Worm (Caenorhabditis elegans): ENCODE data around the gene F09B12.5.

DNA sequence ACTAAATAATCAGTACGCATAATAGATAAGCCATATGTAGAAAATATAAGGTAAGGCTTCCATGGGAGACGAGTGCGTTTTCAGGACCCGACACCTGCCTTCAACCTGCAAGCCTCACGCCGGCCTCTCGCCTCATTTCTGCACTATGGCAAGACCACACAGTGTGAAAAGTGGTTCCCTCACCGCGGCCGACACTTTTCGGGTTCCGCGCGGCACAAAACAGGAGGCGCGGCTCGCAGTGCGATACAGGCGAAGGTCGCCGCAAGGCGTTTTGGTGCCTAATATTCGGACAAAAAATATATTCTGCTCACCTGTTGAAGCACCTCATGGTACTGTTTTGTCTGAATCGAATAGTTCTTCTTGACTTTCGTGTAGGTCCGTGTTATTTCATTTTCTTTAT is 14.4 kb upstream of the F09B12.5 start:
- no peak for TF ChIP-seq nhr-76 (tag; optimal IDR thresholded peaks at IDR 0.05)
- no peak for TF ChIP-seq unc-130 (tag; optimal IDR thresholded peaks at IDR 0.05)
- no peak for TF ChIP-seq fos-1 (tag; optimal IDR thresholded peaks at IDR 0.05)
- no peak for TF ChIP-seq vab-15 (tag; optimal IDR thresholded peaks at IDR 0.05)
- TF ChIP-seq aly-2 (tag; optimal IDR thresholded peaks at IDR 0.05), result no peak
- TF ChIP-seq snu-23 (GFP tag; optimal IDR thresholded peaks at IDR 0.05), result no peak
- no peak for TF ChIP-seq alr-1 (tag; optimal IDR thresholded peaks at IDR 0.05; ENCODE audit: borderline replicate concordance)
- TF ChIP-seq unc-62 (GFP tag; optimal IDR thresholded peaks at IDR 0.05), result no peak
